Worm (Caenorhabditis elegans) whole organism, late embryonic: ENCODE data around the gene unc-43.

Experiments used
- C08G9.2 ChIP-seq: sonication (generic microtip); optimal IDR thresholded peaks from 2 replicates; lab custom pipeline; 2016; ENCODE audit warnings: mild to moderate bottlenecking, missing genetic modification characterization, moderate library complexity, missing compliant biosample characterization
- K09A11.1 ChIP-seq: sonication (generic microtip); optimal IDR thresholded peaks from 2 replicates; lab custom pipeline; 2017; ENCODE audit warnings: antibody characterized with exemption, mild to moderate bottlenecking, missing genetic modification characterization, missing compliant biosample characterization; ENCODE audit not compliant: insufficient read depth
- Y22D7AL.16 ChIP-seq: sonication (generic microtip); optimal IDR thresholded peaks from 2 replicates; lab custom pipeline; 2016; ENCODE audit warnings: missing genetic modification characterization, missing compliant biosample characterization
- ceh-19 ChIP-seq: fragments of 200-800 bp; sonication (Bioruptor generic); optimal IDR thresholded peaks from 2 replicates; lab custom pipeline; 2018; ENCODE audit warnings: mild to moderate bottlenecking, missing genetic modification characterization, missing compliant biosample characterization
- ceh-2 ChIP-seq: sonication (generic microtip); optimal IDR thresholded peaks from 2 replicates; lab custom pipeline; 2016; ENCODE audit warnings: missing genotype, missing genetic modification characterization, missing compliant biosample characterization
- ceh-22 ChIP-seq: sonication (generic microtip); optimal IDR thresholded peaks from 2 replicates; lab custom pipeline; 2017; ENCODE audit warnings: missing biosample characterization, missing genetic modification characterization
- ceh-24 ChIP-seq: sonication (generic microtip); optimal IDR thresholded peaks from 2 replicates; lab custom pipeline; 2016; ENCODE audit warnings: mild to moderate bottlenecking, missing genetic modification characterization, missing compliant biosample characterization
- ceh-30 ChIP-seq: fragments of 150-350 bp; optimal IDR thresholded peaks from 2 replicates; lab custom pipeline; 2014; ENCODE audit warnings: missing biosample characterization, missing genetic modification characterization
- ceh-34 ChIP-seq: sonication (generic microtip); optimal IDR thresholded peaks from 2 replicates; lab custom pipeline; 2016; ENCODE audit warnings: mild to moderate bottlenecking, missing genetic modification characterization, missing compliant biosample characterization
- ceh-48 ChIP-seq: sonication (generic microtip); optimal IDR thresholded peaks from 2 replicates; lab custom pipeline; 2016; ENCODE audit warnings: missing genetic modification characterization, inconsistent platforms, missing compliant biosample characterization
- ceh-6 ChIP-seq: fragments of 200-800 bp; sonication (Bioruptor generic); optimal IDR thresholded peaks from 2 replicates; lab custom pipeline; 2018; ENCODE audit warnings: mild to moderate bottlenecking, missing genetic modification characterization, missing compliant biosample characterization
- ceh-9 ChIP-seq: sonication (generic microtip); optimal IDR thresholded peaks from 2 replicates; lab custom pipeline; 2016; ENCODE audit warnings: mild to moderate bottlenecking, missing genetic modification characterization, inconsistent platforms, missing compliant biosample characterization
- dmd-4 ChIP-seq: sonication (generic microtip); optimal IDR thresholded peaks from 2 replicates; lab custom pipeline; 2016; ENCODE audit warnings: borderline replicate concordance, missing genetic modification characterization, missing compliant biosample characterization
- elt-2 ChIP-seq: sonication (generic microtip); optimal IDR thresholded peaks from 2 replicates; lab custom pipeline; 2016; ENCODE audit warnings: missing genetic modification reagents, missing genetic modification characterization, missing compliant biosample characterization
- ets-4 ChIP-seq: sonication (generic microtip); optimal IDR thresholded peaks from 2 replicates; lab custom pipeline; 2016; ENCODE audit warnings: missing genetic modification characterization, missing compliant biosample characterization
- fkh-10 ChIP-seq: fragments of 150-350 bp; optimal IDR thresholded peaks from 2 replicates; lab custom pipeline; 2014; ENCODE audit warnings: missing biosample characterization, missing genetic modification reagents, missing genetic modification characterization
- hlh-15 ChIP-seq: sonication (generic microtip); optimal IDR thresholded peaks from 2 replicates; lab custom pipeline; 2016; ENCODE audit warnings: missing genetic modification characterization, missing compliant biosample characterization
- hlh-8 ChIP-seq: sonication (generic microtip); optimal IDR thresholded peaks from 2 replicates; lab custom pipeline; 2016; ENCODE audit warnings: missing genotype, missing genetic modification characterization, missing compliant biosample characterization
- madf-2 ChIP-seq: sonication (generic microtip); optimal IDR thresholded peaks from 2 replicates; lab custom pipeline; 2017; ENCODE audit warnings: missing genetic modification characterization, missing compliant biosample characterization
- nfya-1 ChIP-seq: sonication (generic microtip); optimal IDR thresholded peaks from 2 replicates; lab custom pipeline; 2017; ENCODE audit warnings: missing genetic modification characterization, mild to moderate bottlenecking, missing compliant biosample characterization, antibody characterized with exemption, moderate library complexity
- nhr-11 ChIP-seq: fragments of 150-350 bp; optimal IDR thresholded peaks from 2 replicates; lab custom pipeline; 2014; ENCODE audit warnings: missing biosample characterization, missing genetic modification characterization
- npax-4 ChIP-seq: sonication (generic microtip); optimal IDR thresholded peaks from 2 replicates; lab custom pipeline; 2016; ENCODE audit warnings: missing genetic modification characterization, missing compliant biosample characterization
- odd-2 ChIP-seq: sonication (generic microtip); optimal IDR thresholded peaks from 2 replicates; lab custom pipeline; 2017; ENCODE audit warnings: antibody characterized with exemption, mild to moderate bottlenecking, missing genetic modification characterization, missing compliant biosample characterization
- pag-3 ChIP-seq: sonication (generic microtip); optimal IDR thresholded peaks from 2 replicates; lab custom pipeline; 2016; ENCODE audit warnings: missing compliant biosample characterization, missing genetic modification characterization, borderline replicate concordance
- pat-9 ChIP-seq: fragments of 200-800 bp; sonication (Bioruptor generic); optimal IDR thresholded peaks from 2 replicates; lab custom pipeline; 2018; ENCODE audit warnings: mild to moderate bottlenecking, missing genetic modification characterization, moderate library complexity, missing compliant biosample characterization
- pax-1 ChIP-seq: fragments of 150-350 bp; optimal IDR thresholded peaks from 2 replicates; lab custom pipeline; 2014; ENCODE audit warnings: missing biosample characterization, missing genetic modification characterization
- pha-4 ChIP-seq: fragments of 150-350 bp; optimal IDR thresholded peaks from 2 replicates; lab custom pipeline; 2018; ENCODE audit warnings: missing biosample characterization, missing genetic modification reagents, missing genetic modification characterization
- pros-1 ChIP-seq: fragments of 150-350 bp; optimal IDR thresholded peaks from 2 replicates; lab custom pipeline; 2014; ENCODE audit warnings: missing biosample characterization, missing genetic modification reagents, missing genetic modification characterization
- rnt-1 ChIP-seq: sonication (generic microtip); optimal IDR thresholded peaks from 2 replicates; lab custom pipeline; 2016; ENCODE audit warnings: missing genetic modification characterization, missing compliant biosample characterization
- sdc-2 ChIP-seq: sonication (generic microtip); optimal IDR thresholded peaks from 2 replicates; lab custom pipeline; 2016; ENCODE audit warnings: missing genotype, missing genetic modification characterization, missing compliant biosample characterization
- sox-2 ChIP-seq: fragments of 200-800 bp; sonication (Bioruptor generic); IDR thresholded peaks from 2 replicates; pipeline ENCODE4 v1.3.6; 2022; ENCODE audit warnings: missing genetic modification reagents, missing genetic modification characterization, missing compliant biosample characterization
- sox-4 ChIP-seq: sonication (generic microtip); optimal IDR thresholded peaks from 2 replicates; lab custom pipeline; 2017; ENCODE audit warnings: mild to moderate bottlenecking, missing genetic modification characterization, inconsistent platforms, missing compliant biosample characterization
- tbx-2 ChIP-seq: sonication (generic microtip); optimal IDR thresholded peaks from 2 replicates; lab custom pipeline; 2016; ENCODE audit warnings: missing genetic modification characterization, missing compliant biosample characterization
- unc-3 ChIP-seq, 2 experiments: fragments of 200-800 bp in 1 of 2; sonication (Bioruptor generic) in 1 of 2; sonication (generic microtip) in 1 of 2; conservative IDR thresholded peaks in 1 of 2; optimal IDR thresholded peaks in 1 of 2; 2 replicates each; pipeline versions ENCODE4 v1.3.6 to Lab custom; 2016 to 2022; ENCODE audit warnings: missing compliant biosample characterization in 2 of 2, missing genetic modification characterization in 2 of 2, missing genetic modification reagents in 1 of 2
- unc-42 ChIP-seq: sonication (generic microtip); optimal IDR thresholded peaks from 2 replicates; lab custom pipeline; 2016; ENCODE audit warnings: missing genotype, missing genetic modification characterization, missing compliant biosample characterization
- ztf-16 ChIP-seq: sonication (generic microtip); optimal IDR thresholded peaks from 2 replicates; lab custom pipeline; 2017; ENCODE audit warnings: missing genetic modification characterization, missing compliant biosample characterization

Gene unc-43

ce11 chrIV:10391827-10392226 is 41.8 kb upstream of the unc-43 start, which contains the start of gene spe-26:
spe-26 (minus strand) TSS chrIV:10391927.
- TF ChIP-seq ceh-48 (tag; lab: Kevin White, UChicago) (no peak), odd-2 (tag; lab: Kevin White, UChicago) (no peak)

- TF ChIP-seq pha-4 (no peak), sox-4 (tag; lab: Kevin White, UChicago) (no peak), elt-2 (tag; lab: Kevin White, UChicago) (peak; percentile 55), npax-4 (tag; lab: Kevin White, UChicago) (no peak), hlh-15 (no peak), ets-4 (tag; lab: Kevin White, UChicago) (no peak), ceh-24 (tag; lab: Kevin White, UChicago) (no peak)
- TF ChIP-seq, all 69 proteins: peak for 1
Observed at ce11 chrIV:10388263-10388662, 38.2 kb upstream of the unc-43 start, which contains the start of gene R10H10.3. R10H10.3 (plus strand) TSS chrIV:10388505.

- TF ChIP-seq sdc-2 (tag; lab: Kevin White, UChicago) (no peak), sox-2 (GFP tag; lab: Robert Waterston, UW) (no peak), pha-4 (no peak), pat-9 (tag; lab: Kevin White, UChicago) (no peak), pag-3 (no peak), ceh-9 (tag; lab: Kevin White, UChicago) (no peak), madf-2 (tag; lab: Kevin White, UChicago) (no peak), sox-4 (tag; lab: Kevin White, UChicago) (no peak), tbx-2 (tag; lab: Kevin White, UChicago) (no peak), ceh-22 (no peak), K09A11.1 (no peak), unc-42 (tag; lab: Kevin White, UChicago) (no peak), C08G9.2 (no peak), pax-1 (tag; lab: Kevin White, UChicago) (no peak), rnt-1 (tag; lab: Kevin White, UChicago) (no peak), nfya-1 (tag; lab: Kevin White, UChicago) (no peak), ceh-48 (tag; lab: Kevin White, UChicago) (no peak), ceh-6 (GFP tag; lab: Kevin White, UChicago) (no peak), ceh-24 (tag; lab: Kevin White, UChicago) (no peak)
Observed at ce11 chrIV:10387113-10387512, 37.1 kb upstream of the unc-43 start, which contains the start of gene nfu-1. nfu-1 (plus strand) TSS chrIV:10387413.

- TF ChIP-seq hlh-8 (tag; lab: Kevin White, UChicago) (no peak), Y22D7AL.16 (no peak), ceh-2 (tag; lab: Kevin White, UChicago) (no peak), nhr-11 (tag; lab: Kevin White, UChicago) (no peak), ceh-30 (tag; lab: Kevin White, UChicago) (no peak), hlh-15 (no peak), nfya-1 (tag; lab: Kevin White, UChicago) (no peak), dmd-4 (tag; lab: Kevin White, UChicago) (no peak), madf-2 (tag; lab: Kevin White, UChicago) (no peak), odd-2 (tag; lab: Kevin White, UChicago) (no peak), ceh-34 (tag; lab: Kevin White, UChicago) (no peak), ceh-48 (tag; lab: Kevin White, UChicago) (no peak), pros-1 (no peak), fkh-10 (GFP tag; lab: Kevin White, UChicago) (no peak), ztf-16 (tag; lab: Kevin White, UChicago) (no peak), pha-4 (no peak), unc-3 (GFP tag; conservative IDR thresholded peaks at IDR 0.05; lab: Robert Waterston, UW) (no peak), unc-3 (tag; optimal IDR thresholded peaks at IDR 0.05; lab: Kevin White, UChicago) (no peak), ceh-19 (GFP tag; lab: Kevin White, UChicago) (no peak), K09A11.1 (no peak), ceh-22 (no peak)
Observed at ce11 chrIV:10382894-10383293, 32.9 kb upstream of the unc-43 start.
